Worm (Caenorhabditis elegans): Measurements from ENCODE around the gene K12H6.4.

- no peak for TF ChIP-seq nhr-11 (tag; optimal IDR thresholded peaks at IDR 0.05)
- no peak for TF ChIP-seq C08G9.2 (tag; optimal IDR thresholded peaks at IDR 0.05)
- TF ChIP-seq ama-1 (optimal IDR thresholded peaks at IDR 0.05), result no peak
- no peak for TF ChIP-seq lin-11 (tag; optimal IDR thresholded peaks at IDR 0.05)
- TF ChIP-seq pha-4 (tag; optimal IDR thresholded peaks at IDR 0.05), result no peak
- no peak for TF ChIP-seq dmd-4 (tag; optimal IDR thresholded peaks at IDR 0.05; ENCODE audit: borderline replicate concordance)
Observed at ce11 chrII:2841529-2841928, 17.5 kb upstream of the K12H6.4 start, which contains the start of gene Y110A2AL.6.
